Worm (Caenorhabditis elegans) whole organism, L1 larva: ENCODE results near the gene galt-1.

Experiments
- blmp-1 ChIP-seq: fragments of 150-350 bp; optimal IDR thresholded peaks from 2 replicates; lab custom pipeline; 2014; ENCODE audit warnings: missing biosample characterization, missing genetic modification characterization
- fkh-10 ChIP-seq: sonication (generic microtip); optimal IDR thresholded peaks from 2 replicates; lab custom pipeline; 2017; ENCODE audit warnings: missing biosample characterization, missing genetic modification reagents, missing genetic modification characterization
- mab-9 ChIP-seq: fragments of 200-800 bp; sonication (Bioruptor generic); IDR thresholded peaks from 2 replicates; pipeline ENCODE4 v1.3.6; 2022; ENCODE audit warnings: missing genetic modification reagents, missing genetic modification characterization, missing compliant biosample characterization
- nhr-12 ChIP-seq: sonication (generic microtip); optimal IDR thresholded peaks from 2 replicates; lab custom pipeline; 2017; ENCODE audit warnings: missing biosample characterization, missing genetic modification characterization
- pqm-1 ChIP-seq: sonication (generic microtip); optimal IDR thresholded peaks from 3 replicates; lab custom pipeline; 2017; ENCODE audit warnings: missing biosample characterization, missing genetic modification characterization

ce11 chrV:5972582-5972981 is 41.9 kb downstream of the galt-1 start:
- no peak for TF ChIP-seq fkh-10
- no peak for TF ChIP-seq nhr-12 (tag; lab: Kevin White, UChicago)
- TF ChIP-seq blmp-1 (tag; lab: Kevin White, UChicago): no peak
- no peak for TF ChIP-seq pqm-1 (tag; lab: Kevin White, UChicago)
- no peak for TF ChIP-seq mab-9 (GFP tag; lab: Robert Waterston, UW)
